Worm (Caenorhabditis elegans): ENCODE results near the gene fipr-19.
A peak's percentile ranks its signal among the peaks of the same experiment; 100 is the strongest.

ce11 chrIII:7453653-7454124, 5.1 kb downstream of the fipr-19 start, which contains the start of gene alh-12:
- TF ChIP-seq dpl-1 (GFP tag; optimal IDR thresholded peaks at IDR 0.05) (no peak), F23B12.7 (tag; optimal IDR thresholded peaks at IDR 0.05; ENCODE audit: insufficient read depth) (no peak), ama-1 (optimal IDR thresholded peaks at IDR 0.05) (no peak), ama-1 (GFP tag; optimal IDR thresholded peaks at IDR 0.05) (no peak), ccch-3 (GFP tag; optimal IDR thresholded peaks at IDR 0.05) (no peak), nfya-1 (tag; optimal IDR thresholded peaks at IDR 0.05; ENCODE audit: borderline replicate concordance, insufficient read depth) (no peak), bed-1 (GFP tag; IDR thresholded peaks at IDR 0.05) (no peak), unc-62 (GFP tag; optimal IDR thresholded peaks at IDR 0.05) (peak; percentile 51), lin-54 (GFP tag; optimal IDR thresholded peaks at IDR 0.05) (no peak), nhr-80 (tag; optimal IDR thresholded peaks at IDR 0.05) (peak; percentile 93)

All from whole organism, young adult.